Fruit fly (Drosophila melanogaster) whole organism, embryonic: ENCODE measurements around the gene PolD3.

Source experiments
- Antp ChIP-seq: fragments of 200-800 bp; sonication (Bioruptor generic); optimal IDR thresholded peaks from 3 replicates; lab custom pipeline; 2016; ENCODE audit warnings: missing biosample characterization, missing genetic modification characterization
- Atf-2 ChIP-seq: fragments of 200-800 bp; sonication (Bioruptor generic); optimal IDR thresholded peaks from 2 replicates; lab custom pipeline; 2016; ENCODE audit warnings: missing biosample characterization, missing genetic modification characterization
- B-H2 ChIP-seq: fragments of 200-800 bp; sonication (Bioruptor generic); optimal IDR thresholded peaks from 2 replicates; lab custom pipeline; 2018; ENCODE audit warnings: missing biosample characterization, mild to moderate bottlenecking, missing genetic modification characterization
- Bdp1 ChIP-seq: fragments of 200-800 bp; sonication (Bioruptor generic); optimal IDR thresholded peaks from 3 replicates; lab custom pipeline; 2016; ENCODE audit warnings: missing biosample characterization, missing genetic modification characterization
- Bgb ChIP-seq: fragments of 200-800 bp; sonication (Bioruptor generic); IDR thresholded peaks from 2 replicates; pipeline ENCODE4 v1.3.6; 2022; ENCODE audit warnings: missing biosample characterization, missing genetic modification characterization; ENCODE audit not compliant: partially characterized antibody
- CG10565 ChIP-seq: fragments of 200-800 bp; sonication (Bioruptor generic); optimal IDR thresholded peaks from 3 replicates; lab custom pipeline; 2016; ENCODE audit warnings: missing biosample characterization, mild to moderate bottlenecking, missing genetic modification characterization
- CG11398 ChIP-seq: fragments of 200-800 bp; sonication (Bioruptor generic); optimal IDR thresholded peaks from 2 replicates; lab custom pipeline; 2016; ENCODE audit warnings: missing biosample characterization, missing genetic modification characterization
- CG11695 ChIP-seq: fragments of 200-800 bp; sonication (Bioruptor generic); IDR thresholded peaks from 3 replicates; pipeline ENCODE4 v1.3.6; 2022; ENCODE audit warnings: missing biosample characterization, missing genetic modification characterization
- CG12391 ChIP-seq: fragments of 200-800 bp; sonication (Bioruptor generic); optimal IDR thresholded peaks from 3 replicates; lab custom pipeline; 2018; ENCODE audit warnings: missing biosample characterization, mild to moderate bottlenecking, missing genetic modification characterization, moderate library complexity
- CG12769 ChIP-seq: fragments of 200-800 bp; sonication (Bioruptor generic); optimal IDR thresholded peaks from 2 replicates; lab custom pipeline; 2019; ENCODE audit warnings: missing biosample characterization, mild to moderate bottlenecking, missing genetic modification characterization, moderate library complexity
- CG13424 ChIP-seq: fragments of 200-800 bp; sonication (Bioruptor generic); optimal IDR thresholded peaks from 2 replicates; lab custom pipeline; 2019; ENCODE audit warnings: missing biosample characterization, mild to moderate bottlenecking, missing genetic modification characterization, moderate library complexity
- CG14014 ChIP-seq: fragments of 200-800 bp; sonication (Bioruptor generic); IDR thresholded peaks from 2 replicates; pipeline ENCODE4 v1.3.6; 2022; ENCODE audit warnings: missing biosample characterization, missing genetic modification characterization
- CG14441 ChIP-seq: fragments of 200-800 bp; sonication (Bioruptor generic); IDR thresholded peaks from 2 replicates; pipeline ENCODE4 v1.3.6; 2022; ENCODE audit warnings: missing biosample characterization, missing genetic modification characterization
- CG15696 ChIP-seq: fragments of 200-800 bp; sonication (Bioruptor generic); optimal IDR thresholded peaks from 2 replicates; lab custom pipeline; 2019; ENCODE audit warnings: missing biosample characterization, mild to moderate bottlenecking, missing genetic modification characterization, moderate library complexity
- CG16779 ChIP-seq: fragments of 200-800 bp; sonication (Bioruptor generic); IDR thresholded peaks from 2 replicates; pipeline ENCODE4 v1.3.6; 2022; ENCODE audit warnings: missing biosample characterization, missing genetic modification characterization
- CG16813 ChIP-seq: fragments of 200-800 bp; sonication (Bioruptor generic); IDR thresholded peaks from 3 replicates; pipeline ENCODE4 v1.3.6; 2022; ENCODE audit warnings: missing biosample characterization, missing genetic modification characterization; ENCODE audit not compliant: partially characterized antibody
- CG17385 ChIP-seq: fragments of 200-800 bp; sonication (Bioruptor generic); optimal IDR thresholded peaks from 3 replicates; lab custom pipeline; 2018; ENCODE audit warnings: missing biosample characterization, mild to moderate bottlenecking, missing genetic modification characterization
- CG2202 ChIP-seq: fragments of 200-800 bp; sonication (Bioruptor generic); optimal IDR thresholded peaks from 2 replicates; lab custom pipeline; 2018; ENCODE audit warnings: missing biosample characterization, mild to moderate bottlenecking, missing genetic modification characterization
- CG31365 ChIP-seq: fragments of 200-800 bp; sonication (Bioruptor generic); optimal IDR thresholded peaks from 2 replicates; lab custom pipeline; 2018; ENCODE audit warnings: missing biosample characterization, mild to moderate bottlenecking, missing genetic modification characterization
- CG31388 ChIP-seq: fragments of 200-800 bp; sonication (Bioruptor generic); optimal IDR thresholded peaks from 2 replicates; lab custom pipeline; 2016; ENCODE audit warnings: missing biosample characterization, missing genetic modification characterization
- CG6765 ChIP-seq: fragments of 200-800 bp; sonication (Bioruptor generic); optimal IDR thresholded peaks from 3 replicates; lab custom pipeline; 2017; ENCODE audit warnings: missing biosample characterization, mild to moderate bottlenecking, missing genetic modification characterization
- CG7271 ChIP-seq: fragments of 200-800 bp; sonication (Bioruptor generic); optimal IDR thresholded peaks from 2 replicates; lab custom pipeline; 2018; ENCODE audit warnings: missing biosample characterization, mild to moderate bottlenecking, missing genetic modification characterization, moderate library complexity
- CG8089 ChIP-seq: fragments of 200-800 bp; sonication (Bioruptor generic); optimal IDR thresholded peaks from 3 replicates; lab custom pipeline; 2016; ENCODE audit warnings: missing biosample characterization, missing genetic modification characterization
- Camta ChIP-seq: fragments of 200-800 bp; sonication (Bioruptor generic); optimal IDR thresholded peaks from 2 replicates; lab custom pipeline; 2016; ENCODE audit warnings: missing biosample characterization, missing genetic modification characterization
- Dfd ChIP-seq, 2 experiments: fragments of >200 bp; optimal IDR thresholded peaks; 2 replicates each; lab custom pipeline; 2017; ENCODE audit warnings: missing biosample characterization in 2 of 2, missing genetic modification characterization in 2 of 2
- Doc2 ChIP-seq: fragments of 200-800 bp; sonication (Bioruptor generic); IDR thresholded peaks from 2 replicates; pipeline ENCODE4 v1.3.6; 2022; ENCODE audit warnings: missing biosample characterization, missing genetic modification characterization
- Drgx ChIP-seq: fragments of 200-800 bp; sonication (Bioruptor generic); IDR thresholded peaks from 2 replicates; pipeline ENCODE4 v1.3.6; 2022; ENCODE audit warnings: missing biosample characterization, missing genetic modification characterization
- Ets65A ChIP-seq: fragments of 200-800 bp; sonication (Bioruptor generic); peaks from one replicate; lab custom pipeline; 2016; ENCODE audit warnings: missing biosample characterization, missing genetic modification characterization
- Mes4 ChIP-seq: fragments of 200-800 bp; sonication (Bioruptor generic); optimal IDR thresholded peaks from 2 replicates; lab custom pipeline; 2016; ENCODE audit warnings: missing biosample characterization, missing genetic modification characterization
- Mrtf ChIP-seq: fragments of 200-800 bp; sonication (Bioruptor generic); IDR thresholded peaks from 3 replicates; pipeline ENCODE4 v1.3.6; 2022; ENCODE audit warnings: missing biosample characterization, missing genetic modification characterization
- NC2α ChIP-seq: fragments of 200-800 bp; sonication (Bioruptor generic); optimal IDR thresholded peaks from 2 replicates; lab custom pipeline; 2016; ENCODE audit warnings: missing biosample characterization, missing genetic modification characterization
- Ptx1 ChIP-seq: fragments of 200-800 bp; sonication (Bioruptor generic); IDR thresholded peaks from 2 replicates; pipeline ENCODE4 v1.3.6; 2022; ENCODE audit warnings: missing biosample characterization, missing genetic modification characterization
- Sox100B ChIP-seq: fragments of 200-800 bp; sonication (Bioruptor generic); optimal IDR thresholded peaks from 3 replicates; lab custom pipeline; 2018; ENCODE audit warnings: missing biosample characterization, mild to moderate bottlenecking, missing genetic modification characterization
- TFAM ChIP-seq: fragments of 200-800 bp; sonication (Bioruptor generic); optimal IDR thresholded peaks from 2 replicates; lab custom pipeline; 2017; ENCODE audit warnings: missing biosample characterization, missing genetic modification characterization, inconsistent platforms
- al ChIP-seq: fragments of 200-800 bp; sonication (Bioruptor generic); IDR thresholded peaks from 2 replicates; pipeline ENCODE4 v1.3.6; 2022; ENCODE audit warnings: missing biosample characterization, missing genetic modification characterization
- chif ChIP-seq, 2 experiments: fragments of 200-800 bp; sonication (Bioruptor generic); optimal IDR thresholded peaks; 3 replicates each; lab custom pipeline; 2016; ENCODE audit warnings: missing biosample characterization in 2 of 2, missing genetic modification characterization in 2 of 2
- chn ChIP-seq: fragments of 200-800 bp; sonication (Bioruptor generic); optimal IDR thresholded peaks from 2 replicates; lab custom pipeline; 2016; ENCODE audit warnings: missing biosample characterization, missing genetic modification characterization
- exex ChIP-seq: fragments of 200-800 bp; sonication (Bioruptor generic); optimal IDR thresholded peaks from 4 replicates; lab custom pipeline; 2018; ENCODE audit warnings: missing biosample characterization, mild to moderate bottlenecking, missing genetic modification characterization, moderate library complexity
- gsb ChIP-seq: fragments of 200-800 bp; sonication (Bioruptor generic); IDR thresholded peaks from 2 replicates; pipeline ENCODE4 v1.3.6; 2022; ENCODE audit warnings: missing biosample characterization, missing genetic modification characterization
- ken ChIP-seq: fragments of 200-800 bp; sonication (Bioruptor generic); IDR thresholded peaks from 3 replicates; pipeline ENCODE4 v1.3.6; 2022; ENCODE audit warnings: missing biosample characterization, missing genetic modification characterization
- mld ChIP-seq: fragments of 200-800 bp; sonication (Bioruptor generic); IDR thresholded peaks from 3 replicates; pipeline ENCODE4 v1.3.6; 2022; ENCODE audit warnings: missing biosample characterization, missing genetic modification characterization; ENCODE audit not compliant: partially characterized antibody
- nerfin-2 ChIP-seq: fragments of 200-800 bp; sonication (Bioruptor generic); IDR thresholded peaks from 2 replicates; pipeline ENCODE4 v1.3.6; 2022; ENCODE audit warnings: missing biosample characterization, missing genetic modification characterization; ENCODE audit not compliant: partially characterized antibody
- ro ChIP-seq: fragments of 200-800 bp; sonication (Bioruptor generic); IDR thresholded peaks from 2 replicates; pipeline ENCODE4 v1.3.6; 2022; ENCODE audit warnings: missing biosample characterization, missing genetic modification characterization
- row ChIP-seq: fragments of 200-800 bp; sonication (Bioruptor generic); IDR thresholded peaks from 3 replicates; pipeline ENCODE4 v1.3.6; 2022; ENCODE audit warnings: missing biosample characterization, missing genetic modification characterization
- schlank ChIP-seq: fragments of 200-800 bp; sonication (Bioruptor generic); optimal IDR thresholded peaks from 2 replicates; lab custom pipeline; 2018; ENCODE audit warnings: missing biosample characterization, mild to moderate bottlenecking, missing genetic modification characterization
- slp2 ChIP-seq: fragments of 200-800 bp; sonication (Bioruptor generic); optimal IDR thresholded peaks from 2 replicates; lab custom pipeline; 2016; ENCODE audit warnings: missing biosample characterization, missing genetic modification characterization
- sqz ChIP-seq: fragments of 200-800 bp; sonication (Bioruptor generic); optimal IDR thresholded peaks from 3 replicates; lab custom pipeline; 2018; ENCODE audit warnings: missing biosample characterization, mild to moderate bottlenecking, missing genetic modification characterization
- sug ChIP-seq: fragments of 200-800 bp; optimal IDR thresholded peaks from 2 replicates; lab custom pipeline; 2019; ENCODE audit warnings: missing biosample characterization, mild to moderate bottlenecking, missing genetic modification characterization, moderate library complexity
- tna ChIP-seq: fragments of 200-800 bp; sonication (Bioruptor generic); IDR thresholded peaks from 2 replicates; pipeline ENCODE4 v1.3.6; 2022; ENCODE audit warnings: missing biosample characterization, missing genetic modification characterization; ENCODE audit not compliant: partially characterized antibody

Gene PolD3

DNA sequence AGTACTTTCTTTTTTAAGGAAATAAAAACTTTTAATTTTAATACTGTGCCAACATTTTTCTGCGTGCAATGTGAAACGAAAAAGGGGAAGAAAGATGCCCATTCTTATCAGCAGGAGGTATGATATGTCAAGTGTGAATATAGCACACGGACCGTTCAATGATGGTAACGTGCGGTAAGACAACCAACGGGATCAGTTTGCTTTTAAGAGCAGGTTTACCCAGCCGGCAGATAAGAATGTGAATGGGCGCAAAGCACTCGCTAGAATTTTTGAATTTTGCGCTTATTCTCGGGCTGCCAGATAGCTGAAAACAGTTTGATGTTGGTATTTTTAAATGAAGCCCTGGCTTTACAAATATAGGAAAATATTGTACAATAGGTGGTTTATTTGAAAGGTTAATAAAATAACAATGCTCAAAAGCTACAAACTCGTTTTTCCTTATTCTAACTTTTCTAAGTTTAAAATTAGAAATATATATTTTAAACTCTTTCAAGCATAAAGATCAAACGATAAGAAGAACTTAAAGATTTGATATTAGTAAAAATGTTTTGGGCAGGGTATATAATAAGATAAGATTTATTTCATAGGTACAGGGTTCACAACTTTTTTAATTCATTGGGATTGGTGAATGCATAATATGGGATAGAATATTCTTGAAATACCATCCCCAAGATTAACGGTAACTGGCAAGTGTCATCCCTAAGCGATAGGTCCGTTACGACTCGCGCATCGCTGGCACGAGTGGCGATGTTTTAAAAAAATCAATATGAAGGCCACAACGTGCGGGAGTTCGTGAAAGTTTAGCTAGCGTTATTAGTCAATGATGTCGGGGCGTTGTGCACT is 7.7 kb downstream of the PolD3 start, which contains the start of gene dao (continued):
- TF ChIP-seq ro (peak; percentile 29; the same call in 1 of the 2 replicates), Camta (GFP tag; lab: Kevin White, UChicago) (peak; percentile 18), NC2α (GFP tag; lab: Kevin White, UChicago) (no peak), CG10565 (GFP tag; lab: Kevin White, UChicago) (no peak), Mrtf (peak; percentile 41; the same call in 1 of the 3 replicates), schlank (tag; lab: Kevin White, UChicago) (no peak), nerfin-2 (GFP tag; lab: Robert Waterston, UW) (peak; percentile 59; the same call in 1 of the 2 replicates), CG2202 (tag; lab: Kevin White, UChicago) (no peak), CG13424 (tag; lab: Kevin White, UChicago) (peak; percentile 39), CG31365 (tag; lab: Kevin White, UChicago) (no peak), CG14014 (GFP tag; lab: Robert Waterston, UW) (0 out of 2 replicates have a peak, but pooled peaks have one; percentile 48), CG11695 (no peak), ken (no peak), CG16813 (GFP tag; lab: Robert Waterston, UW) (peak; percentile 77), gsb (GFP tag; lab: Robert Waterston, UW) (0 out of 2 replicates have a peak, but pooled peaks have one; percentile 6), sqz (GFP tag; lab: Kevin White, UChicago) (no peak), chif (GFP tag; optimal IDR thresholded peaks at IDR 0.05; lab: Kevin White, UChicago) (peak in 1 of 2 experiments; percentile 1), CG16779 (GFP tag; lab: Robert Waterston, UW) (0 out of 2 replicates have a peak, but pooled peaks have one; percentile 2), Bdp1 (GFP tag; lab: Kevin White, UChicago) (no peak), slp2 (GFP tag; lab: Kevin White, UChicago) (no peak), CG8089 (no peak), B-H2 (no peak), Dfd (GFP tag; optimal IDR thresholded peaks at IDR 0.05; lab: Kevin White, UChicago) (no peak), exex (tag; lab: Kevin White, UChicago) (no peak), Mes4 (GFP tag; lab: Kevin White, UChicago) (no peak), Ets65A (GFP tag; lab: Kevin White, UChicago) (peak; percentile 97), Doc2 (GFP tag; lab: Robert Waterston, UW) (no peak), tna (GFP tag; lab: Robert Waterston, UW) (peak; percentile 36; the same call in 1 of the 2 replicates), Sox100B (peak; percentile 3), CG6765 (GFP tag; lab: Kevin White, UChicago) (no peak), al (GFP tag; lab: Robert Waterston, UW) (no peak; the same call in 1 of the 2 replicates), chn (GFP tag; lab: Kevin White, UChicago) (peak; percentile 63), CG31388 (peak; percentile 27), mld (GFP tag; lab: Robert Waterston, UW) (peak; percentile 62; the same call in 1 of the 3 replicates), CG12391 (peak; percentile 73), CG11398 (no peak), CG12769 (tag; lab: Kevin White, UChicago) (peak; percentile 60), sug (tag; lab: Kevin White, UChicago) (peak; percentile 34), CG7271 (tag; lab: Kevin White, UChicago) (no peak), Atf-2 (GFP tag; lab: Kevin White, UChicago) (no peak), Antp (GFP tag; lab: Kevin White, UChicago) (no peak), TFAM (GFP tag; lab: Kevin White, UChicago) (no peak), CG15696 (tag; lab: Kevin White, UChicago) (peak; percentile 45), Bgb (GFP tag; lab: Robert Waterston, UW) (peak; percentile 81), CG17385 (GFP tag; lab: Kevin White, UChicago) (no peak), row (GFP tag; lab: Robert Waterston, UW) (peak; percentile 80), Ptx1 (peak; percentile 53), Drgx (GFP tag; lab: Robert Waterston, UW) (no peak), CG14441 (GFP tag; lab: Robert Waterston, UW) (peak; percentile 56; the same call in 1 of the 2 replicates)
